Fruit fly (Drosophila melanogaster) whole organism, wandering third instar larva: ENCODE results near the gene CG46383.

Experiments
- Abd-B ChIP-seq: fragments of >200 bp; optimal IDR thresholded peaks from 2 replicates; lab custom pipeline; 2017; ENCODE audit warnings: missing biosample characterization, missing genetic modification characterization
- CG32264 ChIP-seq: fragments of 200-800 bp; sonication (Bioruptor generic); optimal IDR thresholded peaks from 2 replicates; lab custom pipeline; 2016; ENCODE audit warnings: missing biosample characterization, missing genetic modification characterization
- CG9705 ChIP-seq: fragments of 200-800 bp; sonication (Bioruptor generic); optimal IDR thresholded peaks from 2 replicates; lab custom pipeline; 2018; ENCODE audit warnings: missing biosample characterization, mild to moderate bottlenecking, missing genetic modification characterization
- CrebA ChIP-seq: fragments of 200-800 bp; sonication (Bioruptor generic); optimal IDR thresholded peaks from 2 replicates; lab custom pipeline; 2016; ENCODE audit warnings: missing biosample characterization, mild to moderate bottlenecking, missing genetic modification characterization, borderline replicate concordance
- Dfd ChIP-seq: fragments of >200 bp; optimal IDR thresholded peaks from 2 replicates; lab custom pipeline; 2017; ENCODE audit warnings: missing biosample characterization, missing genetic modification characterization
- Dif ChIP-seq: fragments of 200-275, 200-300 bp; sonication (Bioruptor generic); optimal IDR thresholded peaks from 2 replicates; lab custom pipeline; 2018; ENCODE audit warnings: missing biosample characterization, missing genetic modification characterization; ENCODE audit not compliant: partially characterized antibody
- GATAd ChIP-seq: sonication (Bioruptor generic); optimal IDR thresholded peaks from 2 replicates; lab custom pipeline; 2016; ENCODE audit warnings: missing biosample characterization, missing genetic modification characterization
- HLH106 ChIP-seq: fragments of 200-800 bp; optimal IDR thresholded peaks from 3 replicates; lab custom pipeline; 2019; ENCODE audit warnings: missing biosample characterization, mild to moderate bottlenecking, missing genetic modification characterization, moderate library complexity
- Hnf4 ChIP-seq: fragments of 200-800 bp; sonication (Bioruptor generic); optimal IDR thresholded peaks from 2 replicates; lab custom pipeline; 2016; ENCODE audit warnings: missing biosample characterization, mild to moderate bottlenecking, missing genetic modification characterization
- Hr78 ChIP-seq: fragments of >200 bp; optimal IDR thresholded peaks from 2 replicates; lab custom pipeline; 2017; ENCODE audit warnings: missing biosample characterization, missing genetic modification characterization
- Hr83 ChIP-seq: fragments of 200-300 bp; sonication (Bioruptor generic); optimal IDR thresholded peaks from 2 replicates; lab custom pipeline; 2016; ENCODE audit warnings: missing biosample characterization, mild to moderate bottlenecking, missing genetic modification characterization, moderate library complexity; ENCODE audit not compliant: poor library complexity, severe bottlenecking
- Jra ChIP-seq: sonication (Bioruptor generic); optimal IDR thresholded peaks from 2 replicates; lab custom pipeline; 2016; ENCODE audit warnings: missing biosample characterization, missing genetic modification characterization
- Mio ChIP-seq: sonication (Bioruptor generic); optimal IDR thresholded peaks from 2 replicates; lab custom pipeline; 2016; ENCODE audit warnings: missing biosample characterization, missing genetic modification characterization
- Myc ChIP-seq: fragments of >200 bp; optimal IDR thresholded peaks from 2 replicates; lab custom pipeline; 2017
- N ChIP-seq: fragments of >200 bp; optimal IDR thresholded peaks from 2 replicates; lab custom pipeline; 2018; ENCODE audit warnings: missing biosample characterization, missing external identifiers, missing genetic modification characterization
- OdsH ChIP-seq: fragments of 200-800 bp; sonication (Bioruptor generic); optimal IDR thresholded peaks from 2 replicates; lab custom pipeline; 2016; ENCODE audit warnings: missing biosample characterization, mild to moderate bottlenecking, missing genetic modification characterization
- Rel ChIP-seq, 2 experiments: fragments of 200-800 bp; sonication (Bioruptor generic) in 1 of 2; optimal IDR thresholded peaks; 2 replicates in 1 of 2; 3 replicates in 1 of 2; lab custom pipeline; 2016 to 2019; ENCODE audit warnings: mild to moderate bottlenecking in 2 of 2, missing biosample characterization in 2 of 2, missing genetic modification characterization in 2 of 2, moderate library complexity in 1 of 2
- Sp1 ChIP-seq: fragments of 200-800 bp; sonication (Bioruptor generic); optimal IDR thresholded peaks from 3 replicates; lab custom pipeline; 2019; ENCODE audit warnings: missing biosample characterization, mild to moderate bottlenecking, missing genetic modification characterization, moderate library complexity
- Vsx2 ChIP-seq: fragments of 200-300, 225-300 bp; sonication (Bioruptor generic); optimal IDR thresholded peaks from 2 replicates; lab custom pipeline; 2018; ENCODE audit warnings: missing biosample characterization, missing genetic modification characterization; ENCODE audit not compliant: partially characterized antibody
- br ChIP-seq: fragments of 200-800 bp; sonication (Bioruptor generic); optimal IDR thresholded peaks from 2 replicates; lab custom pipeline; 2016; ENCODE audit warnings: missing biosample characterization, missing genetic modification characterization
- brk ChIP-seq: fragments of 200-800 bp; sonication (Bioruptor generic); optimal IDR thresholded peaks from 2 replicates; lab custom pipeline; 2016; ENCODE audit warnings: missing biosample characterization, mild to moderate bottlenecking, missing genetic modification characterization
- dl ChIP-seq, 2 experiments: fragments of 175-275, 200-275 bp in 1 of 2; fragments of 200-275 bp in 1 of 2; sonication (Bioruptor generic); optimal IDR thresholded peaks; lab custom pipeline; 2018; ENCODE audit warnings: mild to moderate bottlenecking in 2 of 2, missing biosample characterization in 2 of 2, missing genetic modification characterization in 2 of 2, moderate library complexity in 2 of 2; ENCODE audit not compliant: partially characterized antibody in 2 of 2, insufficient read depth in 1 of 2
- dmrt93B ChIP-seq: fragments of 200-800 bp; sonication (Bioruptor generic); optimal IDR thresholded peaks from 2 replicates; lab custom pipeline; 2018; ENCODE audit warnings: missing biosample characterization, mild to moderate bottlenecking, missing genetic modification characterization
- dsf ChIP-seq: sonication (Bioruptor generic); optimal IDR thresholded peaks from 2 replicates; lab custom pipeline; 2016; ENCODE audit warnings: missing biosample characterization, missing genetic modification characterization, borderline replicate concordance
- ey ChIP-seq: fragments of 200-800 bp; sonication (Bioruptor generic); optimal IDR thresholded peaks from 2 replicates; lab custom pipeline; 2016; ENCODE audit warnings: missing biosample characterization, missing genetic modification characterization
- foxo ChIP-seq, 2 experiments: fragments of 200-800 bp; sonication (Bioruptor generic); optimal IDR thresholded peaks; 2 replicates in 1 of 2; 3 replicates in 1 of 2; lab custom pipeline; 2016 to 2017; ENCODE audit warnings: missing biosample characterization in 2 of 2, missing genetic modification characterization in 2 of 2
- fru ChIP-seq: fragments of 200-800 bp; sonication (Bioruptor generic); optimal IDR thresholded peaks from 3 replicates; lab custom pipeline; 2016; ENCODE audit warnings: missing biosample characterization, mild to moderate bottlenecking, missing genetic modification characterization
- h ChIP-seq: fragments of 200-800 bp; sonication (Bioruptor generic); optimal IDR thresholded peaks from 3 replicates; lab custom pipeline; 2016; ENCODE audit warnings: missing biosample characterization, mild to moderate bottlenecking, missing genetic modification characterization
- jim ChIP-seq: fragments of 175-275, 200-325 bp; sonication (Bioruptor generic); optimal IDR thresholded peaks from 2 replicates; lab custom pipeline; 2016; ENCODE audit warnings: missing biosample characterization, mild to moderate bottlenecking, missing genetic modification characterization
- lola ChIP-seq: fragments of >200 bp; optimal IDR thresholded peaks from 2 replicates; lab custom pipeline; 2017; ENCODE audit warnings: missing biosample characterization, missing genetic modification characterization
- pan ChIP-seq: fragments of >200 bp; optimal IDR thresholded peaks from 2 replicates; lab custom pipeline; 2017
- psq ChIP-seq: fragments of 200-800 bp; sonication (Bioruptor generic); optimal IDR thresholded peaks from 3 replicates; lab custom pipeline; 2017; ENCODE audit warnings: missing biosample characterization, mild to moderate bottlenecking, missing genetic modification characterization, moderate library complexity
- rgr ChIP-seq: fragments of 200-800 bp; sonication (Bioruptor generic); optimal IDR thresholded peaks from 3 replicates; lab custom pipeline; 2016; ENCODE audit warnings: missing biosample characterization, mild to moderate bottlenecking, missing genetic modification characterization
- sage ChIP-seq: fragments of 200-800 bp; sonication (Bioruptor generic); optimal IDR thresholded peaks from 2 replicates; lab custom pipeline; 2016; ENCODE audit warnings: missing biosample characterization, mild to moderate bottlenecking, missing genetic modification characterization
- sv ChIP-seq: fragments of 200-800 bp; sonication (Bioruptor generic); optimal IDR thresholded peaks from 3 replicates; lab custom pipeline; 2016; ENCODE audit warnings: missing biosample characterization, missing genetic modification characterization
- tai ChIP-seq: sonication (Bioruptor generic); optimal IDR thresholded peaks from 2 replicates; lab custom pipeline; 2016; ENCODE audit warnings: missing biosample characterization, missing genetic modification characterization
- usp ChIP-seq: fragments of >200 bp; optimal IDR thresholded peaks from 2 replicates; lab custom pipeline; 2017; ENCODE audit warnings: missing biosample characterization, missing genetic modification characterization
- woc ChIP-seq: sonication (Bioruptor generic); optimal IDR thresholded peaks from 2 replicates; lab custom pipeline; 2016; ENCODE audit warnings: missing biosample characterization, mild to moderate bottlenecking, missing genetic modification characterization

CG46383 gene

DNA sequence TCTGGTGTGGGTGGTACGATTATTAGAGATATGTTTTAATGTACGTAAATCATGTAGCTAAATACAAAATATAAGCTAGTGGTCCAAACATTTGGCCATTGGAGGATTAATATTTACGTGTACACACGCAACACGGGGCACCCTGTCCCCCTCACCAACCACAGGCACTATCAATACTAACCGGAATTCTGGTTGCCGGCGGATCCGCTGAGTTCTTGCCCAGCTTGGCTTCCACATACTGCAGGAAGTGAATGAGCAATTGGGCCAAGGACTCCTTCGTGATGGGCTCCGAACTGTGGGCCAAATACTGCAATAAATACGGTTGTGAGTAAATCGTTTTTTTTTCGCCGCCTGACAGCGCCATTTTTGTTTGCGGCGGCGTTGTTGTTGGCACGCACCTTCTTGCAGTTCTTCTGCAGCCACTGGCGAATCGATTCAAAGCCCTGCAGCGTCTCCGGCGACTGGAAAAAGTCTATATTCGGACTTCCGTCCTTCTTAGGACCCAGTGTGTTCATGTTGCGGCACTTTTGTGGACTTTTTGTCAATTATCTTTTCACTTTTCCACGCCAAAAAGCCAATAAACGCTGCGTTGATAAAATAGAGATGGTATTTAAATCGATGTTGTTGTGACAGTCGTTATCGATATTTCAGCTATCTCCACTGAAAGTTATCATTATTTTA, 21.7 kb upstream of the CG46383 start, which contains the start of gene mor:
Gene mor (minus strand): TSS at position 616 of the 681 bp plus-strand sequence.
- no peak for TF ChIP-seq br (GFP tag; lab: Kevin White, UChicago)
- no peak for TF ChIP-seq h (GFP tag; lab: Kevin White, UChicago)
- no peak for TF ChIP-seq CG9705 (GFP tag; lab: Kevin White, UChicago)
- TF ChIP-seq Dfd (GFP tag; lab: Kevin White, UChicago): no peak
- no peak for TF ChIP-seq Abd-B (GFP tag; lab: Kevin White, UChicago)
- TF ChIP-seq Rel (GFP tag; optimal IDR thresholded peaks at IDR 0.05; lab: Kevin White, UChicago): no peak
- no peak for TF ChIP-seq Rel (tag; optimal IDR thresholded peaks at IDR 0.05; lab: Kevin White, UChicago)
- TF ChIP-seq rgr (GFP tag; lab: Kevin White, UChicago): no peak
- TF ChIP-seq pan: no peak
- no peak for TF ChIP-seq Myc (lab: Kevin White, UChicago)
- TF ChIP-seq HLH106 (tag; lab: Kevin White, UChicago): no peak
- no peak for TF ChIP-seq ey (GFP tag; lab: Kevin White, UChicago)
- TF ChIP-seq OdsH (GFP tag; lab: Kevin White, UChicago): no peak
- no peak for TF ChIP-seq sv (GFP tag; lab: Kevin White, UChicago)
- no peak for TF ChIP-seq Dif (GFP tag; lab: Kevin White, UChicago)
- no peak for TF ChIP-seq brk (GFP tag; lab: Kevin White, UChicago)
- TF ChIP-seq sage (GFP tag; lab: Kevin White, UChicago): no peak
- TF ChIP-seq dl (GFP tag; optimal IDR thresholded peaks at IDR 0.05; lab: Kevin White, UChicago; ENCODE audit: insufficient read depth in 1 of 2, partially characterized antibody in 2 of 2): no peak
- TF ChIP-seq, all 38 proteins: peak for 0

DNA sequence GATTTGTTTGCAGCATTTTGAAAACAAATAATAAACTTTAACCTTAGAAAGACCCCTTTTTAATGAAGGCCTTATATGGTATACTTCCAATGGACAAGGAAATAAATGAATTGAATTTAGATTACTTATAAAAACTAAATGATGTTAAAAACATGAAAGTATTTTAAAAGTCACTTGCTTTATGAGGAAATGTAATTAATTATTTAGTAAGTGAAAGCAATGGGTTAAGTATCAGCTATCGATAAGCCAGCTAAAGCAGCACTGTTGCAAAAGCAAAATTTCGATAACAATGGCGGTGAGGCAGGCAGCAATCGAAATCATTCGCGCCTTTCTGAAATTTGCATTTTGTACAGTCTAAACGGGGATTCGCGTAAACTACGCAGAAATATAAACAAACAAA, 14.4 kb upstream of the CG46383 start, which contains the start of the genes CG32856 and Rbf2:
Gene CG32856 (minus strand): TSS at position 183 of the 400 bp plus-strand sequence.
Gene Rbf2 (plus strand): TSS at position 278 of the 400 bp plus-strand sequence.
- TF ChIP-seq OdsH (GFP tag; lab: Kevin White, UChicago): peak; percentile 91
- TF ChIP-seq N (GFP tag; lab: Kevin White, UChicago): no peak
- TF ChIP-seq Vsx2 (GFP tag; lab: Kevin White, UChicago): no peak
- TF ChIP-seq psq (GFP tag; lab: Kevin White, UChicago): peak; percentile 84
- peak; percentile 96 for TF ChIP-seq Hnf4 (GFP tag; lab: Kevin White, UChicago)
- TF ChIP-seq Myc (lab: Kevin White, UChicago): no peak
- TF ChIP-seq pan: no peak
- TF ChIP-seq dmrt93B (GFP tag; lab: Kevin White, UChicago): no peak
- TF ChIP-seq tai (GFP tag; lab: Kevin White, UChicago): no peak
- TF ChIP-seq CG9705 (GFP tag; lab: Kevin White, UChicago): peak; percentile 21
- TF ChIP-seq Hr78 (GFP tag; lab: Kevin White, UChicago): no peak
- TF ChIP-seq sage (GFP tag; lab: Kevin White, UChicago): no peak
- TF ChIP-seq h (GFP tag; lab: Kevin White, UChicago): peak; percentile 88
- TF ChIP-seq woc (GFP tag; lab: Kevin White, UChicago): peak; percentile 90
- no peak for TF ChIP-seq Rel (GFP tag; optimal IDR thresholded peaks at IDR 0.05; lab: Kevin White, UChicago)
- TF ChIP-seq Rel (tag; optimal IDR thresholded peaks at IDR 0.05; lab: Kevin White, UChicago): no peak
- TF ChIP-seq jim (GFP tag; lab: Kevin White, UChicago): no peak
- peak in 1 of 2 experiments; percentile 90 for TF ChIP-seq foxo (GFP tag; optimal IDR thresholded peaks at IDR 0.05; lab: Kevin White, UChicago)
- peak; percentile 79 for TF ChIP-seq sv (GFP tag; lab: Kevin White, UChicago)
- TF ChIP-seq rgr (GFP tag; lab: Kevin White, UChicago): peak; percentile 95
- peak; percentile 80 for TF ChIP-seq fru
- peak; percentile 91 for TF ChIP-seq dsf
- TF ChIP-seq lola (GFP tag; lab: Kevin White, UChicago): no peak
- TF ChIP-seq Jra: peak; percentile 94
- TF ChIP-seq brk (GFP tag; lab: Kevin White, UChicago): no peak
- no peak for TF ChIP-seq CG32264 (GFP tag; lab: Kevin White, UChicago)
- peak; percentile 91 for TF ChIP-seq br (GFP tag; lab: Kevin White, UChicago)
- TF ChIP-seq CrebA (GFP tag; lab: Kevin White, UChicago): no peak
- TF ChIP-seq Hr83 (GFP tag; lab: Kevin White, UChicago): peak; percentile 65
- no peak for TF ChIP-seq Dfd (GFP tag; lab: Kevin White, UChicago)
- TF ChIP-seq Dif (GFP tag; lab: Kevin White, UChicago): no peak
- TF ChIP-seq Mio (GFP tag; lab: Kevin White, UChicago): peak; percentile 59
- TF ChIP-seq usp: no peak
- no peak for TF ChIP-seq Abd-B (GFP tag; lab: Kevin White, UChicago)
- TF ChIP-seq ey (GFP tag; lab: Kevin White, UChicago): peak; percentile 91
- no peak for TF ChIP-seq Sp1 (GFP tag; lab: Kevin White, UChicago)
- TF ChIP-seq HLH106 (tag; lab: Kevin White, UChicago): peak; percentile 71
- peak; percentile 54 for TF ChIP-seq GATAd (GFP tag; lab: Kevin White, UChicago)
- TF ChIP-seq dl (GFP tag; optimal IDR thresholded peaks at IDR 0.05; lab: Kevin White, UChicago; ENCODE audit: insufficient read depth in 1 of 2, partially characterized antibody in 2 of 2): no peak
- TF ChIP-seq, all 38 proteins: peak for 18
